Fruit fly (Drosophila melanogaster) whole organism, embryonic: Measurements from ENCODE around the gene CG15536.

Experiments
- Aef1 ChIP-seq: fragments of 200-800 bp; sonication (Bioruptor generic); IDR thresholded peaks from 3 replicates; pipeline ENCODE4 v1.3.6; 2022; ENCODE audit warnings: missing biosample characterization, missing genetic modification characterization
- Blimp-1 ChIP-seq: fragments of 200-800 bp; sonication (Bioruptor generic); optimal IDR thresholded peaks from 3 replicates; lab custom pipeline; 2018; ENCODE audit warnings: missing biosample characterization, missing genetic modification characterization, mild to moderate bottlenecking, moderate library complexity, missing genetic modification reagents
- CG10565 ChIP-seq: fragments of 200-800 bp; sonication (Bioruptor generic); optimal IDR thresholded peaks from 3 replicates; lab custom pipeline; 2016; ENCODE audit warnings: missing biosample characterization, mild to moderate bottlenecking, missing genetic modification characterization
- CG11504 ChIP-seq: fragments of 200-800 bp; sonication (Bioruptor generic); optimal IDR thresholded peaks from 3 replicates; lab custom pipeline; 2019; ENCODE audit warnings: missing biosample characterization, mild to moderate bottlenecking, missing genetic modification characterization, moderate library complexity
- CG2199 ChIP-seq: fragments of 200-800 bp; sonication (Bioruptor generic); IDR thresholded peaks from 3 replicates; pipeline ENCODE4 v1.3.6; 2022; ENCODE audit warnings: missing biosample characterization, missing genetic modification characterization
- CG30403 ChIP-seq: fragments of 200-800 bp; sonication (Bioruptor generic); optimal IDR thresholded peaks from 3 replicates; lab custom pipeline; 2016; ENCODE audit warnings: missing biosample characterization, missing genetic modification characterization
- CG7271 ChIP-seq: fragments of 200-800 bp; sonication (Bioruptor generic); optimal IDR thresholded peaks from 2 replicates; lab custom pipeline; 2018; ENCODE audit warnings: missing biosample characterization, mild to moderate bottlenecking, missing genetic modification characterization, moderate library complexity
- CG8290 ChIP-seq, 3 experiments: fragments of 200-800 bp; sonication (Bioruptor generic); optimal IDR thresholded peaks; 2 replicates each; lab custom pipeline; 2016 to 2019; ENCODE audit warnings: missing biosample characterization in 3 of 3, missing genetic modification characterization in 3 of 3, mild to moderate bottlenecking in 2 of 3, moderate library complexity in 1 of 3
- CG8944 ChIP-seq: fragments of 200-800 bp; sonication (Bioruptor generic); optimal IDR thresholded peaks from 3 replicates; lab custom pipeline; 2016; ENCODE audit warnings: missing biosample characterization, missing genetic modification characterization
- CG9609 ChIP-seq: fragments of 200-800 bp; sonication (Bioruptor generic); optimal IDR thresholded peaks from 3 replicates; lab custom pipeline; 2016; ENCODE audit warnings: missing biosample characterization, missing genetic modification characterization
- CG9727 ChIP-seq: fragments of 200-800 bp; sonication (Bioruptor generic); optimal IDR thresholded peaks from 3 replicates; lab custom pipeline; 2017; ENCODE audit warnings: missing biosample characterization, mild to moderate bottlenecking, missing genetic modification characterization
- D19A ChIP-seq: fragments of 200-800 bp; optimal IDR thresholded peaks from 3 replicates; lab custom pipeline; 2019; ENCODE audit warnings: missing biosample characterization, mild to moderate bottlenecking, missing genetic modification characterization, moderate library complexity
- Drgx ChIP-seq: fragments of 200-800 bp; sonication (Bioruptor generic); IDR thresholded peaks from 2 replicates; pipeline ENCODE4 v1.3.6; 2022; ENCODE audit warnings: missing biosample characterization, missing genetic modification characterization
- Eip74EF ChIP-seq, 2 experiments: fragments of 200-800 bp in 1 of 2; fragments of >200 bp in 1 of 2; sonication (Bioruptor generic) in 1 of 2; optimal IDR thresholded peaks; 2 replicates each; lab custom pipeline; 2017 to 2019; ENCODE audit warnings: missing biosample characterization in 2 of 2, missing genetic modification characterization in 2 of 2, mild to moderate bottlenecking in 1 of 2, moderate library complexity in 1 of 2
- Elba2 ChIP-seq: fragments of 200-800 bp; sonication (Bioruptor generic); optimal IDR thresholded peaks from 3 replicates; lab custom pipeline; 2016; ENCODE audit warnings: missing biosample characterization, missing genetic modification characterization
- Ets65A ChIP-seq: fragments of 200-800 bp; sonication (Bioruptor generic); peaks from one replicate; lab custom pipeline; 2016; ENCODE audit warnings: missing biosample characterization, missing genetic modification characterization
- HLH4C ChIP-seq: fragments of 200-800 bp; sonication (Bioruptor generic); IDR thresholded peaks from 3 replicates; pipeline ENCODE4 v1.3.6; 2022; ENCODE audit warnings: missing biosample characterization, missing genetic modification characterization; ENCODE audit not compliant: partially characterized antibody
- Kr ChIP-seq: fragments of 200-800 bp; sonication (Bioruptor generic); optimal IDR thresholded peaks from 2 replicates; lab custom pipeline; 2017; ENCODE audit warnings: missing biosample characterization, mild to moderate bottlenecking, missing genetic modification characterization
- Med ChIP-seq: fragments of 200-800 bp; sonication (Bioruptor generic); peaks from one replicate; lab custom pipeline; 2016; ENCODE audit warnings: missing biosample characterization, missing genetic modification characterization, mild to moderate bottlenecking, inconsistent platforms, moderate library complexity
- Pdp1 ChIP-seq, 2 experiments: fragments of 200-800 bp; sonication (Bioruptor generic); optimal IDR thresholded peaks; 3 replicates each; lab custom pipeline; 2016; ENCODE audit warnings: missing biosample characterization in 2 of 2, missing genetic modification characterization in 2 of 2, mild to moderate bottlenecking in 1 of 2, moderate library complexity in 1 of 2
- Ptx1 ChIP-seq: fragments of 200-800 bp; sonication (Bioruptor generic); IDR thresholded peaks from 2 replicates; pipeline ENCODE4 v1.3.6; 2022; ENCODE audit warnings: missing biosample characterization, missing genetic modification characterization
- Trl ChIP-seq, 3 experiments: fragments of >200 bp in 2 of 3; fragments of 200-800 bp in 1 of 3; sonication (Bioruptor generic) in 1 of 3; optimal IDR thresholded peaks; 2 replicates in 1 of 3; 3 replicates in 2 of 3; lab custom pipeline; 2016 to 2017; ENCODE audit warnings: missing biosample characterization in 1 of 3, missing genetic modification characterization in 1 of 3
- Xbp1 ChIP-seq: fragments of 200-800 bp; sonication (Bioruptor generic); optimal IDR thresholded peaks from 3 replicates; lab custom pipeline; 2016; ENCODE audit warnings: missing biosample characterization, mild to moderate bottlenecking, missing genetic modification characterization
- al ChIP-seq: fragments of 200-800 bp; sonication (Bioruptor generic); IDR thresholded peaks from 2 replicates; pipeline ENCODE4 v1.3.6; 2022; ENCODE audit warnings: missing biosample characterization, missing genetic modification characterization
- ap ChIP-seq: fragments of 200-800 bp; sonication (Bioruptor generic); IDR thresholded peaks from 2 replicates; pipeline ENCODE4 v1.3.6; 2022; ENCODE audit warnings: missing biosample characterization, missing genetic modification characterization
- br ChIP-seq: fragments of >200 bp; optimal IDR thresholded peaks from 2 replicates; lab custom pipeline; 2017
- bsh ChIP-seq, 2 experiments: fragments of 200-800 bp; sonication (Bioruptor generic); optimal IDR thresholded peaks; 2 replicates each; lab custom pipeline; 2017 to 2018; ENCODE audit warnings: mild to moderate bottlenecking in 2 of 2, missing biosample characterization in 2 of 2, missing genetic modification characterization in 2 of 2, moderate library complexity in 1 of 2
- cg ChIP-seq: fragments of 200-800 bp; sonication (Bioruptor generic); optimal IDR thresholded peaks from 3 replicates; lab custom pipeline; 2019; ENCODE audit warnings: missing biosample characterization, mild to moderate bottlenecking, missing genetic modification characterization, moderate library complexity
- ci ChIP-seq: fragments of 200-800 bp; sonication (Bioruptor generic); IDR thresholded peaks from 3 replicates; pipeline ENCODE4 v1.3.6; 2022; ENCODE audit warnings: missing biosample characterization, missing genetic modification characterization
- dmrt11E ChIP-seq: fragments of 200-800 bp; sonication (Bioruptor generic); optimal IDR thresholded peaks from 3 replicates; lab custom pipeline; 2018; ENCODE audit warnings: missing biosample characterization, mild to moderate bottlenecking, missing genetic modification characterization, moderate library complexity
- fd64A ChIP-seq: fragments of 200-800 bp; sonication (Bioruptor generic); optimal IDR thresholded peaks from 3 replicates; lab custom pipeline; 2018; ENCODE audit warnings: missing biosample characterization, mild to moderate bottlenecking, missing genetic modification characterization
- fu2 ChIP-seq: fragments of 200-800 bp; sonication (Bioruptor generic); optimal IDR thresholded peaks from 2 replicates; lab custom pipeline; 2016; ENCODE audit warnings: missing biosample characterization, missing genetic modification characterization
- h ChIP-seq: fragments of >200 bp; optimal IDR thresholded peaks from 2 replicates; lab custom pipeline; 2017
- hth ChIP-seq: fragments of >200 bp; optimal IDR thresholded peaks from 2 replicates; lab custom pipeline; 2017; ENCODE audit warnings: inconsistent platforms
- mam ChIP-seq: fragments of 200-800 bp; sonication (Bioruptor generic); optimal IDR thresholded peaks from 3 replicates; lab custom pipeline; 2016; ENCODE audit warnings: missing biosample characterization, missing genetic modification characterization
- mirr ChIP-seq: fragments of 200-800 bp; sonication (Bioruptor generic); optimal IDR thresholded peaks from 3 replicates; lab custom pipeline; 2018; ENCODE audit warnings: missing biosample characterization, mild to moderate bottlenecking, missing genetic modification characterization
- prd ChIP-seq, 3 experiments: fragments of >200 bp in 2 of 3; fragments of 200-800 bp in 1 of 3; sonication (Bioruptor generic) in 1 of 3; optimal IDR thresholded peaks in 2 of 3; IDR thresholded peaks in 1 of 3; 2 replicates in 2 of 3; 3 replicates in 1 of 3; pipeline versions ENCODE4 v1.3.6 to Lab custom; 2017 to 2022; ENCODE audit warnings: missing biosample characterization in 1 of 3, missing genetic modification characterization in 1 of 3
- psq ChIP-seq: fragments of 200-800 bp; sonication (Bioruptor generic); optimal IDR thresholded peaks from 2 replicates; lab custom pipeline; 2017; ENCODE audit warnings: missing biosample characterization, missing genetic modification characterization
- row ChIP-seq: fragments of 200-800 bp; sonication (Bioruptor generic); IDR thresholded peaks from 3 replicates; pipeline ENCODE4 v1.3.6; 2022; ENCODE audit warnings: missing biosample characterization, missing genetic modification characterization
- schlank ChIP-seq: fragments of 200-800 bp; sonication (Bioruptor generic); optimal IDR thresholded peaks from 2 replicates; lab custom pipeline; 2018; ENCODE audit warnings: missing biosample characterization, mild to moderate bottlenecking, missing genetic modification characterization
- scrt ChIP-seq: fragments of 200-800 bp; sonication (Bioruptor generic); optimal IDR thresholded peaks from 2 replicates; lab custom pipeline; 2018; ENCODE audit warnings: missing biosample characterization, mild to moderate bottlenecking, missing genetic modification characterization, moderate library complexity
- sens ChIP-seq: fragments of 200-800 bp; sonication (Bioruptor generic); peaks from one replicate; lab custom pipeline; 2016; ENCODE audit warnings: missing biosample characterization, missing genetic modification characterization
- seq ChIP-seq: fragments of 200-800 bp; sonication (Bioruptor generic); IDR thresholded peaks from 2 replicates; pipeline ENCODE4 v1.3.6; 2022; ENCODE audit warnings: missing biosample characterization, missing genetic modification characterization
- tap ChIP-seq: fragments of 200-800 bp; optimal IDR thresholded peaks from 3 replicates; lab custom pipeline; 2019; ENCODE audit warnings: missing biosample characterization, mild to moderate bottlenecking, missing genetic modification characterization, moderate library complexity
- trem ChIP-seq: fragments of 200-800 bp; optimal IDR thresholded peaks from 3 replicates; lab custom pipeline; 2019; ENCODE audit warnings: missing biosample characterization, mild to moderate bottlenecking, missing genetic modification characterization, moderate library complexity
- vvl ChIP-seq: fragments of 200-800 bp; sonication (Bioruptor generic); IDR thresholded peaks from 2 replicates; pipeline ENCODE4 v1.3.6; 2022; ENCODE audit warnings: missing biosample characterization, missing genetic modification characterization
- zen ChIP-seq: fragments of 200-800 bp; sonication (Bioruptor generic); optimal IDR thresholded peaks from 3 replicates; lab custom pipeline; 2018; ENCODE audit warnings: missing biosample characterization, mild to moderate bottlenecking, missing genetic modification characterization, moderate library complexity

CG15536 gene

dm6 chr3R:30406482-30406881, 18.5 kb downstream of the CG15536 start:
- no peak for TF ChIP-seq scrt (GFP tag; lab: Kevin White, UChicago)
- TF ChIP-seq mam (GFP tag; lab: Kevin White, UChicago): no peak
- TF ChIP-seq cg: no peak
- TF ChIP-seq Drgx (GFP tag; lab: Robert Waterston, UW): no peak
- TF ChIP-seq h: no peak
- peak; percentile 85 for TF ChIP-seq Ets65A (GFP tag; lab: Kevin White, UChicago)
- TF ChIP-seq HLH4C (GFP tag; lab: Robert Waterston, UW): 0 out of 3 replicates have a peak, but pooled peaks have one; percentile 25

- TF ChIP-seq sens (GFP tag; lab: Kevin White, UChicago) (peak; percentile 71), row (peak; percentile 24; the same call in 1 of the 3 replicates), CG2199 (GFP tag; lab: Robert Waterston, UW) (no peak), D19A (peak; percentile 88)
Measured at dm6 chr3R:30393909-30394308, 31.1 kb downstream of the CG15536 start.

- no peak for TF ChIP-seq Elba2
- no peak for TF ChIP-seq Trl (optimal IDR thresholded peaks at IDR 0.05; lab: Kevin White, UChicago)
- no peak for TF ChIP-seq Trl (GFP tag; optimal IDR thresholded peaks at IDR 0.05; lab: Kevin White, UChicago)
- peak; percentile 6 for TF ChIP-seq Xbp1 (GFP tag; lab: Kevin White, UChicago)
- TF ChIP-seq seq (GFP tag; lab: Robert Waterston, UW): 0 out of 2 replicates have a peak, but pooled peaks have one; percentile 28
- TF ChIP-seq CG30403: peak; percentile 7
- TF ChIP-seq br (lab: Kevin White, UChicago): no peak
- TF ChIP-seq ci (GFP tag; lab: Robert Waterston, UW): no peak
- peak; percentile 6 for TF ChIP-seq tap (tag; lab: Kevin White, UChicago)
- no peak for TF ChIP-seq psq (GFP tag; lab: Kevin White, UChicago)
- no peak for TF ChIP-seq Ptx1
- TF ChIP-seq mirr (GFP tag; lab: Kevin White, UChicago): no peak
- 0 out of 2 replicates have a peak, but pooled peaks have one; percentile 14 for TF ChIP-seq vvl (GFP tag; lab: Robert Waterston, UW)
- TF ChIP-seq Med (GFP tag; lab: Kevin White, UChicago): peak; percentile 73
- TF ChIP-seq Drgx (GFP tag; lab: Robert Waterston, UW): no peak
- no peak for TF ChIP-seq Kr (GFP tag; lab: Kevin White, UChicago)
- TF ChIP-seq schlank (tag; lab: Kevin White, UChicago): no peak
- TF ChIP-seq dmrt11E (tag; lab: Kevin White, UChicago): peak; percentile 51
- TF ChIP-seq CG11504 (tag; lab: Kevin White, UChicago): peak; percentile 6
- TF ChIP-seq CG8290 (GFP tag; optimal IDR thresholded peaks at IDR 0.05; lab: Kevin White, UChicago): no peak
- TF ChIP-seq CG8290 (tag; optimal IDR thresholded peaks at IDR 0.05; lab: Kevin White, UChicago): no peak
- no peak for TF ChIP-seq ap
- TF ChIP-seq fu2 (GFP tag; lab: Kevin White, UChicago): no peak
- TF ChIP-seq Pdp1 (GFP tag; optimal IDR thresholded peaks at IDR 0.05; lab: Kevin White, UChicago): no peak
- peak; percentile 1 for TF ChIP-seq trem (tag; lab: Kevin White, UChicago)
- TF ChIP-seq zen (tag; lab: Kevin White, UChicago): peak; percentile 41
- no peak for TF ChIP-seq prd (optimal IDR thresholded peaks at IDR 0.05; lab: Kevin White, UChicago)
- peak; percentile 64; the same call in 2 of the 3 replicates for TF ChIP-seq prd (GFP tag; IDR thresholded peaks at IDR 0.05; lab: Robert Waterston, UW)
- TF ChIP-seq CG7271 (tag; lab: Kevin White, UChicago): no peak
- TF ChIP-seq hth (lab: Kevin White, UChicago): no peak
- TF ChIP-seq CG8944: no peak
- TF ChIP-seq Blimp-1 (GFP tag; lab: Kevin White, UChicago): peak; percentile 19
- TF ChIP-seq fd64A (GFP tag; lab: Kevin White, UChicago): no peak
- TF ChIP-seq CG10565: no peak
- TF ChIP-seq Eip74EF (GFP tag; optimal IDR thresholded peaks at IDR 0.05; lab: Kevin White, UChicago): no peak
- no peak for TF ChIP-seq al (GFP tag; lab: Robert Waterston, UW)
- TF ChIP-seq Aef1: 0 out of 3 replicates have a peak, but pooled peaks have one; percentile 11
- TF ChIP-seq CG9727 (GFP tag; lab: Kevin White, UChicago): peak; percentile 34
- TF ChIP-seq bsh (GFP tag; optimal IDR thresholded peaks at IDR 0.05; lab: Kevin White, UChicago): peak in 1 of 2 experiments; percentile 41
- no peak for TF ChIP-seq CG9609
Measured at dm6 chr3R:30391950-30392349, 33.0 kb downstream of the CG15536 start.
